Worm (Caenorhabditis elegans): ENCODE data around the gene cct-5.

cct-5 gene

DNA sequence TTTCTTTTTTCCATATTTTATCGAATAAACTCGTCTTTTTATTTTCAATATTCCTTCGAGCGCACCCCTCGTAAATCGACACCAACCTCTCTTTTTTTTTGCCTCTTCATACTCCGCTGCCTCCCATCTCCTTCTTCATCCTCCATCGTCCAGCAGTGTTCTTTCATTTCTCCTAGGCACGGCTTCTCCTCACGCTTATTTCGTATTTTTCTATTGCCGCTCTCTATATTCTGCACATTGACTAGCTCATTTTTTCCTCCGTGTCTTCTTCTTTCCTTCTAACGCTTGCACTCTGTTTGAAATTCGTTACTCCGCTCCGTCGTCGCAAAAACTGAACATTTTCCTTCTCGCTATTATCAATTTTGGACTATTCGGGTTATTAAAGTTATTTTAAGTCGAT, 47.4 kb upstream of the cct-5 start (continued):
- no peak for TF ChIP-seq C16A3.4 (tag; optimal IDR thresholded peaks at IDR 0.05)

DNA sequence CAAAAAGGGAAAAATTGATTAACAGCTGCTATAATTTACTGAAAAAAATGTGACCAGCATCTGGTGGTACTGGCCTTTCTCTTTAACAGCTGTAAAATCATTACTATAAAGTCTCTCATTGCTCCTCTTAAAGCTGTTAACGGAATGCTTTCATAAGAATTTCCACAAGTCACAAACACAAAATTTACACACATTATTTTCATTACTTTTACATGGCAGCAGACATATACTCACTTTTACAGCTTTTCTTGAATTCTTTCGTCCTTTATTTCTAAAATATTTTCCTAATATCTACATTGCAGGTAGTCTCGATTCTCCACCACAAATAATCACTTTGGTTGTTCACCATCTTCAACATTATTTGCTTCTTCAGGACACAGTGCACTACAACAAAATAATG, 45.4 kb upstream of the cct-5 start, which contains the start of gene imph-1:
TSS of gene imph-1 (plus strand) at position 301 of the 400 bp plus-strand sequence.
- TF ChIP-seq pax-3 (tag; optimal IDR thresholded peaks at IDR 0.05) (no peak), efl-1 (optimal IDR thresholded peaks at IDR 0.05) (no peak), efl-1 (GFP tag; optimal IDR thresholded peaks at IDR 0.05 in 1 of 2) (peak in 1 of 2 experiments; percentile 37)

- peak; percentile 17 for TF ChIP-seq elt-2 (tag; optimal IDR thresholded peaks at IDR 0.05)
- no peak for TF ChIP-seq fkh-4 (tag; optimal IDR thresholded peaks at IDR 0.05; ENCODE audit: borderline replicate concordance)
- TF ChIP-seq blmp-1 (tag; optimal IDR thresholded peaks at IDR 0.05), result peak; percentile 13
Measured at ce11 chrIII:4552872-4553271, 45.0 kb upstream of the cct-5 start.

DNA sequence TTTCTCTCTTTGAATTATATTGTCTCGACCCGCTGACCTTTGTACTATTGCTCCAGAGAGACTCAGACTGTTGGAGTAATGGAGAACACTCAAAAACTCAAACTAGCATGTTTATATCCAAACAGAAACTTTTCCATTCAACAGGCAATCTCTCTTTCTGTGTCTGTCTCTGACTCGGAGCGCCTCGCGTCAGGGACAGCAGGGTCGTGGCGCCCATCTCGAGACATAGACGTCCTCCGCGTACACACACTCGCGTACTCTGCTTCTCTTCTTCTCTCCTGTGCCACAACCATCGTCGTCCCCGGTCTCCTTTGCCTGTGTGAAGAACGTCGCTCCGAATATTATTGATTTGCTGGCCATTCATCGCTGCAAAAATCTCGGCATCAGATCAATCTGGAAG, 44.0 kb upstream of the cct-5 start:
- TF ChIP-seq skn-1 (tag; optimal IDR thresholded peaks at IDR 0.05) (peak; percentile 67), snpc-4 (tag; optimal IDR thresholded peaks at IDR 0.05) (peak; percentile 23), nhr-237 (tag; optimal IDR thresholded peaks at IDR 0.05) (no peak), ceh-63 (GFP tag; optimal IDR thresholded peaks at IDR 0.05) (no peak), elt-2 (tag; optimal IDR thresholded peaks at IDR 0.05) (no peak), nhr-20 (tag; optimal IDR thresholded peaks at IDR 0.05) (peak; percentile 76), isw-1 (GFP tag; IDR thresholded peaks at IDR 0.05) (no peak; the same call in 1 of the 2 replicates), unc-130 (tag; optimal IDR thresholded peaks at IDR 0.05) (peak; percentile 0), mdl-1 (tag; optimal IDR thresholded peaks at IDR 0.05) (peak in 1 of 2 experiments; percentile 57), fkh-8 (tag; optimal IDR thresholded peaks at IDR 0.05) (peak; percentile 69), nhr-19 (GFP tag; conservative IDR thresholded peaks at IDR 0.05) (peak; percentile 64), fos-1 (tag; optimal IDR thresholded peaks at IDR 0.05) (no peak), ceh-8 (GFP tag; optimal IDR thresholded peaks at IDR 0.05) (no peak), nhr-76 (tag; optimal IDR thresholded peaks at IDR 0.05) (no peak), C16A3.4 (tag; optimal IDR thresholded peaks at IDR 0.05) (peak; percentile 48), hlh-17 (GFP tag; optimal IDR thresholded peaks at IDR 0.05; ENCODE audit: borderline replicate concordance) (no peak), ets-5 (GFP tag; IDR thresholded peaks at IDR 0.05) (no peak), tlp-1 (tag; optimal IDR thresholded peaks at IDR 0.05) (no peak), aha-1 (tag; optimal IDR thresholded peaks at IDR 0.05) (no peak), ceh-88 (GFP tag; IDR thresholded peaks at IDR 0.05) (no peak), lin-35 (GFP tag; optimal IDR thresholded peaks at IDR 0.05) (peak; percentile 65 to 71), lin-39 (tag; optimal IDR thresholded peaks at IDR 0.05) (no peak), ztf-4 (tag; optimal IDR thresholded peaks at IDR 0.05) (peak; percentile 20), ama-1 (optimal IDR thresholded peaks at IDR 0.05) (no peak), tbx-2 (tag; optimal IDR thresholded peaks at IDR 0.05) (peak; percentile 60), lir-3 (tag; optimal IDR thresholded peaks at IDR 0.05; ENCODE audit: poor library complexity) (no peak), egl-13 (tag; optimal IDR thresholded peaks at IDR 0.05) (peak; percentile 7), efl-3 (GFP tag; optimal IDR thresholded peaks at IDR 0.05) (no peak), unc-98 (GFP tag; IDR thresholded peaks at IDR 0.05) (no peak), mab-9 (GFP tag; IDR thresholded peaks at IDR 0.05) (no peak), dsc-1 (tag; optimal IDR thresholded peaks at IDR 0.05) (peak; percentile 23), vab-15 (tag; optimal IDR thresholded peaks at IDR 0.05) (no peak), dpl-1 (GFP tag; optimal IDR thresholded peaks at IDR 0.05) (peak; percentile 21 to 47 (median 43)), irx-1 (tag; optimal IDR thresholded peaks at IDR 0.05) (peak; percentile 14), snu-23 (GFP tag; optimal IDR thresholded peaks at IDR 0.05) (peak; percentile 82), pqm-1 (tag; optimal IDR thresholded peaks at IDR 0.05) (no peak), nhr-84 (tag; optimal IDR thresholded peaks at IDR 0.05) (no peak), F16B12.6 (tag; optimal IDR thresholded peaks at IDR 0.05) (no peak), ceh-82 (tag; optimal IDR thresholded peaks at IDR 0.05) (peak in 2 of 3 experiments; percentile 31 to 81), lin-13 (GFP tag; optimal IDR thresholded peaks at IDR 0.05) (peak; percentile 16), sox-4 (tag; optimal IDR thresholded peaks at IDR 0.05) (no peak), fkh-10 (GFP tag; optimal IDR thresholded peaks at IDR 0.05) (no peak), egl-27 (tag; optimal IDR thresholded peaks at IDR 0.05) (peak; percentile 6 to 36)

Measured in whole organism, L1 larva.